Worm (Caenorhabditis elegans) whole organism, mixed stage, embryonic: ENCODE results near the gene ndub-2.

ENCODE experiments used
- ceh-39 ChIP-seq: fragments of 150-350 bp; optimal IDR thresholded peaks from 2 replicates; lab custom pipeline; 2014; ENCODE audit warnings: missing biosample characterization, missing genetic modification characterization
- elt-3 ChIP-seq: fragments of 150-350 bp; optimal IDR thresholded peaks from 2 replicates; lab custom pipeline; 2014; ENCODE audit warnings: missing biosample characterization, missing genetic modification characterization
- lin-13 ChIP-seq: fragments of 150-350 bp; optimal IDR thresholded peaks from 2 replicates; lab custom pipeline; 2014; ENCODE audit warnings: missing biosample characterization, missing genetic modification characterization
- lin-32 ChIP-seq: fragments of 200-800 bp; sonication (Bioruptor generic); optimal IDR thresholded peaks from 2 replicates; lab custom pipeline; 2018; ENCODE audit warnings: mild to moderate bottlenecking, missing genetic modification characterization, missing compliant biosample characterization
- mep-1 ChIP-seq: fragments of 150-350 bp; optimal IDR thresholded peaks from 2 replicates; lab custom pipeline; 2017; ENCODE audit warnings: missing biosample characterization, missing genetic modification reagents, missing genetic modification characterization, inconsistent platforms
- nhr-237 ChIP-seq: fragments of 150-350 bp; optimal IDR thresholded peaks from 2 replicates; lab custom pipeline; 2014; ENCODE audit warnings: missing biosample characterization, missing genetic modification characterization
- nhr-28 ChIP-seq: fragments of 150-350 bp; optimal IDR thresholded peaks from 2 replicates; lab custom pipeline; 2014; ENCODE audit warnings: missing biosample characterization, missing genetic modification characterization
- nhr-76 ChIP-seq: sonication (generic microtip); optimal IDR thresholded peaks from 2 replicates; lab custom pipeline; 2017; ENCODE audit warnings: missing biosample characterization, missing genetic modification characterization
- snpc-4 ChIP-seq: fragments of 150-350 bp; optimal IDR thresholded peaks from 2 replicates; lab custom pipeline; 2014; ENCODE audit warnings: missing biosample characterization, missing genetic modification characterization
- sptf-1 ChIP-seq: sonication (generic microtip); optimal IDR thresholded peaks from 2 replicates; lab custom pipeline; 2017; ENCODE audit warnings: mild to moderate bottlenecking, missing genetic modification characterization, moderate library complexity, missing compliant biosample characterization
- unc-39 ChIP-seq: fragments of 150-350 bp; optimal IDR thresholded peaks from 2 replicates; lab custom pipeline; 2014; ENCODE audit warnings: missing biosample characterization, missing genetic modification characterization
- ztf-11 ChIP-seq: fragments of 150-350 bp; optimal IDR thresholded peaks from 2 replicates; lab custom pipeline; 2014; ENCODE audit warnings: missing biosample characterization, missing genetic modification characterization

ce11 chrII:9017628-9018027, 21.5 kb downstream of the ndub-2 start:
- TF ChIP-seq nhr-28 (no peak), lin-13 (tag; lab: Kevin White, UChicago) (no peak), ceh-39 (tag; lab: Kevin White, UChicago) (no peak), mep-1 (tag; lab: Kevin White, UChicago) (no peak), elt-3 (tag; lab: Kevin White, UChicago) (no peak), snpc-4 (tag; lab: Kevin White, UChicago) (no peak), ztf-11 (tag; lab: Kevin White, UChicago) (no peak), nhr-76 (tag; lab: Kevin White, UChicago) (no peak), sptf-1 (no peak), nhr-237 (tag; lab: Kevin White, UChicago) (no peak), lin-32 (GFP tag; lab: Kevin White, UChicago) (no peak), unc-39 (tag; lab: Kevin White, UChicago) (no peak)
